Worm (Caenorhabditis elegans) whole organism, L1 larva: Measurements from ENCODE around the gene srab-10.

Source experiments
- ama-1 ChIP-seq: fragments of 150-350 bp; optimal IDR thresholded peaks from 2 replicates; lab custom pipeline; 2014
- ceh-82 ChIP-seq, 3 experiments: fragments of 150-350 bp in 1 of 3; sonication (generic microtip) in 2 of 3; optimal IDR thresholded peaks; 2 replicates each; lab custom pipeline; 2014 to 2017; ENCODE audit warnings: missing biosample characterization in 3 of 3, missing genetic modification characterization in 3 of 3
- unc-62 ChIP-seq: fragments of 150-350 bp; optimal IDR thresholded peaks from 2 replicates; lab custom pipeline; 2014; ENCODE audit warnings: missing biosample characterization, missing genetic modification reagents, missing genetic modification characterization
- ztf-11 ChIP-seq, 2 experiments: sonication (generic microtip); optimal IDR thresholded peaks; 2 replicates each; lab custom pipeline; 2016 to 2017; ENCODE audit warnings: missing genetic modification characterization in 2 of 2, missing biosample characterization in 1 of 2, missing compliant biosample characterization in 1 of 2

- TF ChIP-seq ama-1 (lab: Kevin White, UChicago) (no peak), ztf-11 (tag; optimal IDR thresholded peaks at IDR 0.05; lab: Kevin White, UChicago) (no peak), ceh-82 (tag; optimal IDR thresholded peaks at IDR 0.05; lab: Kevin White, UChicago) (no peak), unc-62 (GFP tag; lab: Kevin White, UChicago) (no peak)
Observed at ce11 chrV:3124912-3125311, 19.5 kb downstream of the srab-10 start, which contains the start of gene Y73C8C.12.
